Worm (Caenorhabditis elegans) whole organism, L1 larva: ENCODE data around the gene srw-33.

Source experiments
- C04F5.9 ChIP-seq: sonication (generic microtip); optimal IDR thresholded peaks from 2 replicates; lab custom pipeline; 2016; ENCODE audit warnings: missing genetic modification characterization, missing compliant biosample characterization
- C34B4.2 ChIP-seq: sonication (generic microtip); optimal IDR thresholded peaks from 2 replicates; lab custom pipeline; 2017; ENCODE audit warnings: mild to moderate bottlenecking, missing genetic modification characterization, missing compliant biosample characterization
- Y116A8C.19 ChIP-seq: sonication (generic microtip); optimal IDR thresholded peaks from 2 replicates; lab custom pipeline; 2016; ENCODE audit warnings: missing compliant biosample characterization, missing genetic modification characterization, borderline replicate concordance
- aha-1 ChIP-seq: fragments of 150-350 bp; optimal IDR thresholded peaks from 2 replicates; lab custom pipeline; 2014; ENCODE audit warnings: missing biosample characterization, missing genetic modification characterization
- aly-2 ChIP-seq: fragments of 150-350 bp; optimal IDR thresholded peaks from 2 replicates; lab custom pipeline; 2014; ENCODE audit warnings: missing biosample characterization, missing genetic modification characterization
- ceh-88 ChIP-seq: fragments of 200-800 bp; sonication (Bioruptor generic); IDR thresholded peaks from 2 replicates; pipeline ENCODE4 v1.3.6; 2022; ENCODE audit warnings: missing genetic modification characterization, missing compliant biosample characterization
- efl-1 ChIP-seq, 4 experiments: fragments of 150-350 bp; optimal IDR thresholded peaks in 3 of 4; peaks in 1 of 4; 1 replicate in 1 of 4; 2 replicates in 3 of 4; lab custom pipeline; 2014; ENCODE audit warnings: missing biosample characterization in 2 of 4, missing genetic modification characterization in 2 of 4, missing genetic modification reagents in 2 of 4
- efl-3 ChIP-seq: fragments of 200-800 bp; sonication (Bioruptor generic); optimal IDR thresholded peaks from 2 replicates; lab custom pipeline; 2018; ENCODE audit warnings: mild to moderate bottlenecking, missing genetic modification characterization, missing compliant biosample characterization
- egl-27 ChIP-seq, 2 experiments: fragments of 150-350 bp in 1 of 2; sonication (generic microtip); optimal IDR thresholded peaks; 3 replicates each; lab custom pipeline; 2017 to 2018; ENCODE audit warnings: missing biosample characterization in 2 of 2, missing genetic modification characterization in 2 of 2, missing genetic modification reagents in 2 of 2
- elt-2 ChIP-seq: sonication (generic microtip); optimal IDR thresholded peaks from 2 replicates; lab custom pipeline; 2016; ENCODE audit warnings: missing genetic modification characterization, mild to moderate bottlenecking, inconsistent platforms, missing compliant biosample characterization, missing genetic modification reagents
- fkh-10 ChIP-seq: sonication (generic microtip); optimal IDR thresholded peaks from 2 replicates; lab custom pipeline; 2017; ENCODE audit warnings: missing biosample characterization, missing genetic modification reagents, missing genetic modification characterization
- fkh-8 ChIP-seq: sonication (generic microtip); optimal IDR thresholded peaks from 2 replicates; lab custom pipeline; 2016; ENCODE audit warnings: mild to moderate bottlenecking, missing genetic modification characterization, missing compliant biosample characterization
- fos-1 ChIP-seq: fragments of 150-350 bp; optimal IDR thresholded peaks from 2 replicates; lab custom pipeline; 2014; ENCODE audit warnings: missing biosample characterization, missing genetic modification characterization
- grh-1 ChIP-seq: fragments of 200-800 bp; sonication (Bioruptor generic); IDR thresholded peaks from 2 replicates; pipeline ENCODE4 v1.3.6; 2022; ENCODE audit warnings: missing genetic modification reagents, missing genetic modification characterization, missing compliant biosample characterization
- hlh-17 ChIP-seq: fragments of 200-800 bp; sonication (Bioruptor generic); optimal IDR thresholded peaks from 2 replicates; lab custom pipeline; 2018; ENCODE audit warnings: missing genetic modification characterization, mild to moderate bottlenecking, missing compliant biosample characterization, moderate library complexity, borderline replicate concordance
- hlh-4 ChIP-seq: sonication (generic microtip); optimal IDR thresholded peaks from 2 replicates; lab custom pipeline; 2016; ENCODE audit warnings: mild to moderate bottlenecking, missing genetic modification characterization, missing compliant biosample characterization
- isw-1 ChIP-seq: fragments of 200-800 bp; sonication (Bioruptor generic); IDR thresholded peaks from 2 replicates; pipeline ENCODE4 v1.3.6; 2022; ENCODE audit warnings: missing genetic modification characterization, missing compliant biosample characterization
- lin-13 ChIP-seq: fragments of 150-350 bp; optimal IDR thresholded peaks from 2 replicates; lab custom pipeline; 2014; ENCODE audit warnings: missing biosample characterization, missing genetic modification reagents, missing genetic modification characterization
- lin-14 ChIP-seq: fragments of 200-800 bp; sonication (Bioruptor generic); optimal IDR thresholded peaks from 2 replicates; lab custom pipeline; 2018; ENCODE audit warnings: mild to moderate bottlenecking, missing genetic modification characterization, moderate library complexity, missing compliant biosample characterization
- lin-35 ChIP-seq, 2 experiments: fragments of 150-350 bp; optimal IDR thresholded peaks; 2 replicates each; lab custom pipeline; 2014; ENCODE audit warnings: missing biosample characterization in 2 of 2, missing genetic modification characterization in 2 of 2, missing genetic modification reagents in 2 of 2
- lir-3 ChIP-seq: sonication (generic microtip); optimal IDR thresholded peaks from 2 replicates; lab custom pipeline; 2016; ENCODE audit warnings: mild to moderate bottlenecking, missing genetic modification characterization, moderate library complexity, missing compliant biosample characterization; ENCODE audit not compliant: poor library complexity
- mab-9 ChIP-seq: fragments of 200-800 bp; sonication (Bioruptor generic); IDR thresholded peaks from 2 replicates; pipeline ENCODE4 v1.3.6; 2022; ENCODE audit warnings: missing genetic modification reagents, missing genetic modification characterization, missing compliant biosample characterization
- mdl-1 ChIP-seq, 2 experiments: fragments of 150-350 bp; optimal IDR thresholded peaks; 2 replicates each; lab custom pipeline; 2014 to 2017; ENCODE audit warnings: missing biosample characterization in 2 of 2, missing genetic modification characterization in 2 of 2, inconsistent platforms in 1 of 2
- mef-2 ChIP-seq: fragments of 150-350 bp; optimal IDR thresholded peaks from 2 replicates; lab custom pipeline; 2014; ENCODE audit warnings: missing biosample characterization, missing genetic modification characterization
- nhr-11 ChIP-seq: fragments of 150-350 bp; optimal IDR thresholded peaks from 2 replicates; lab custom pipeline; 2014; ENCODE audit warnings: missing biosample characterization, missing genetic modification characterization
- nhr-19 ChIP-seq: fragments of 200-800 bp; sonication (Bioruptor generic); conservative IDR thresholded peaks from 2 replicates; pipeline ENCODE4 v1.3.6; 2022; ENCODE audit warnings: missing genetic modification characterization, missing compliant biosample characterization
- nhr-237 ChIP-seq: fragments of 150-350 bp; optimal IDR thresholded peaks from 2 replicates; lab custom pipeline; 2014; ENCODE audit warnings: missing biosample characterization, missing genetic modification characterization
- nhr-47 ChIP-seq: sonication (generic microtip); optimal IDR thresholded peaks from 2 replicates; lab custom pipeline; 2016; ENCODE audit warnings: mild to moderate bottlenecking, missing genetic modification characterization, moderate library complexity, missing compliant biosample characterization
- nhr-71 ChIP-seq: sonication (generic microtip); optimal IDR thresholded peaks from 2 replicates; lab custom pipeline; 2016; ENCODE audit warnings: mild to moderate bottlenecking, missing genetic modification characterization, moderate library complexity, missing compliant biosample characterization
- nhr-85 ChIP-seq: sonication (generic microtip); peaks from one replicate; lab custom pipeline; 2016; ENCODE audit warnings: missing genetic modification characterization, inconsistent platforms, missing compliant biosample characterization
- pag-3 ChIP-seq: sonication (generic microtip); optimal IDR thresholded peaks from 2 replicates; lab custom pipeline; 2017; ENCODE audit warnings: missing genetic modification characterization, mild to moderate bottlenecking, missing compliant biosample characterization, antibody characterized with exemption, borderline replicate concordance; ENCODE audit not compliant: insufficient read depth
- pax-3 ChIP-seq: fragments of 200-800 bp; sonication (Bioruptor generic); optimal IDR thresholded peaks from 2 replicates; lab custom pipeline; 2018; ENCODE audit warnings: mild to moderate bottlenecking, missing genetic modification characterization, moderate library complexity, missing compliant biosample characterization
- rnt-1 ChIP-seq: sonication (generic microtip); optimal IDR thresholded peaks from 2 replicates; lab custom pipeline; 2016; ENCODE audit warnings: mild to moderate bottlenecking, missing genetic modification characterization, moderate library complexity, missing compliant biosample characterization
- skn-1 ChIP-seq: fragments of 150-350 bp; optimal IDR thresholded peaks from 2 replicates; lab custom pipeline; 2014; ENCODE audit warnings: missing biosample characterization, missing genetic modification characterization
- snu-23 ChIP-seq: sonication (generic microtip); optimal IDR thresholded peaks from 2 replicates; lab custom pipeline; 2016; ENCODE audit warnings: missing genetic modification characterization, missing compliant biosample characterization
- sox-4 ChIP-seq: sonication (generic microtip); optimal IDR thresholded peaks from 2 replicates; lab custom pipeline; 2016; ENCODE audit warnings: missing genetic modification characterization, missing compliant biosample characterization
- sup-37 ChIP-seq: fragments of 200-800 bp; sonication (Bioruptor generic); optimal IDR thresholded peaks from 2 replicates; lab custom pipeline; 2018; ENCODE audit warnings: mild to moderate bottlenecking, missing genetic modification characterization, missing compliant biosample characterization
- unc-130 ChIP-seq: fragments of 150-350 bp; optimal IDR thresholded peaks from 2 replicates; lab custom pipeline; 2017; ENCODE audit warnings: missing biosample characterization, missing genetic modification characterization, inconsistent platforms
- unc-62 ChIP-seq: fragments of 150-350 bp; optimal IDR thresholded peaks from 2 replicates; lab custom pipeline; 2014; ENCODE audit warnings: missing biosample characterization, missing genetic modification reagents, missing genetic modification characterization
- zip-4 ChIP-seq: fragments of 200-800 bp; sonication (Bioruptor generic); optimal IDR thresholded peaks from 2 replicates; lab custom pipeline; 2018; ENCODE audit warnings: mild to moderate bottlenecking, missing genetic modification characterization, moderate library complexity, missing compliant biosample characterization

The srw-33 gene

ce11 chrV:15478597-15478996 lies 27.3 kb upstream of the srw-33 start, which contains the start of gene C06B8.2:
TSS of gene C06B8.2 (minus strand) at chrV:15478749.
- TF ChIP-seq elt-2 (peak; percentile 22), pag-3 (no peak)

ce11 chrV:15471029-15471428 lies 19.7 kb upstream of the srw-33 start, which contains the start of gene dpf-1:
TSS of gene dpf-1 (plus strand) at chrV:15471329.
- TF ChIP-seq fos-1 (tag; lab: Kevin White, UChicago) (no peak), nhr-47 (no peak), fkh-8 (tag; lab: Kevin White, UChicago) (no peak), efl-1 (optimal IDR thresholded peaks at IDR 0.05; lab: Kevin White, UChicago) (no peak), efl-1 (GFP tag; optimal IDR thresholded peaks at IDR 0.05 in 1 of 2; lab: Kevin White, UChicago) (no peak), efl-3 (GFP tag; lab: Kevin White, UChicago) (no peak), hlh-17 (GFP tag; lab: Kevin White, UChicago) (no peak), ceh-88 (GFP tag; lab: Robert Waterston, UW) (no peak), mab-9 (GFP tag; lab: Robert Waterston, UW) (no peak), nhr-85 (tag; lab: Kevin White, UChicago) (no peak), snu-23 (GFP tag; lab: Kevin White, UChicago) (no peak), aha-1 (tag; lab: Kevin White, UChicago) (no peak), fkh-10 (GFP tag; lab: Kevin White, UChicago) (no peak), aly-2 (tag; lab: Kevin White, UChicago) (no peak), rnt-1 (tag; lab: Kevin White, UChicago) (no peak), sox-4 (tag; lab: Kevin White, UChicago) (no peak), lin-35 (GFP tag; optimal IDR thresholded peaks at IDR 0.05; lab: Kevin White, UChicago) (no peak), skn-1 (no peak), unc-130 (tag; lab: Kevin White, UChicago) (no peak)

ce11 chrV:15466719-15467118 lies 15.4 kb upstream of the srw-33 start:
- no peak for TF ChIP-seq C34B4.2 (tag; lab: Kevin White, UChicago)
- no peak for TF ChIP-seq skn-1
- TF ChIP-seq hlh-4 (tag; lab: Kevin White, UChicago), result no peak
- no peak for TF ChIP-seq egl-27 (tag; optimal IDR thresholded peaks at IDR 0.05; lab: Kevin White, UChicago)
- TF ChIP-seq zip-4, result no peak
- TF ChIP-seq C04F5.9 (tag; lab: Kevin White, UChicago), result no peak
- no peak for TF ChIP-seq mab-9 (GFP tag; lab: Robert Waterston, UW)
- no peak for TF ChIP-seq fkh-10 (GFP tag; lab: Kevin White, UChicago)

- no peak for TF ChIP-seq isw-1 (GFP tag; lab: Robert Waterston, UW)
- TF ChIP-seq sox-4 (tag; lab: Kevin White, UChicago), result no peak
- TF ChIP-seq nhr-85 (tag; lab: Kevin White, UChicago), result peak; percentile 44
- TF ChIP-seq sup-37 (GFP tag; lab: Kevin White, UChicago), result no peak
- no peak for TF ChIP-seq mef-2 (tag; lab: Kevin White, UChicago)
These were observed 14.7 kb upstream of the srw-33 start for ce11 chrV:15466017-15466416.

- peak; percentile 45 for TF ChIP-seq sox-4 (tag; lab: Kevin White, UChicago)
- peak; percentile 37 for TF ChIP-seq C04F5.9 (tag; lab: Kevin White, UChicago)
- peak; percentile 33 for TF ChIP-seq zip-4
- TF ChIP-seq fkh-8 (tag; lab: Kevin White, UChicago), result peak; percentile 74
- TF ChIP-seq nhr-71 (tag; lab: Kevin White, UChicago), result peak; percentile 89
- peak; percentile 34; the same call in 1 of the 2 replicates for TF ChIP-seq grh-1
- TF ChIP-seq lin-14 (GFP tag; lab: Kevin White, UChicago), result peak; percentile 77
- TF ChIP-seq Y116A8C.19, result no peak
- peak; percentile 54 for TF ChIP-seq lin-13 (GFP tag; lab: Kevin White, UChicago)
- TF ChIP-seq lir-3 (tag; lab: Kevin White, UChicago), result peak; percentile 44
- TF ChIP-seq mdl-1 (tag; optimal IDR thresholded peaks at IDR 0.05; lab: Kevin White, UChicago), result peak in 1 of 2 experiments; percentile 51
- TF ChIP-seq pax-3 (tag; lab: Kevin White, UChicago), result peak; percentile 64
- no peak for TF ChIP-seq fkh-10 (GFP tag; lab: Kevin White, UChicago)
- TF ChIP-seq unc-62 (GFP tag; lab: Kevin White, UChicago), result no peak
- TF ChIP-seq nhr-237 (tag; lab: Kevin White, UChicago), result no peak
- peak; percentile 42 to 68 for TF ChIP-seq efl-1 (optimal IDR thresholded peaks at IDR 0.05; lab: Kevin White, UChicago)
- TF ChIP-seq efl-1 (GFP tag; optimal IDR thresholded peaks at IDR 0.05 in 1 of 2; lab: Kevin White, UChicago), result peak; percentile 42 to 96
- TF ChIP-seq nhr-11, result no peak
- TF ChIP-seq snu-23 (GFP tag; lab: Kevin White, UChicago), result peak; percentile 90
- TF ChIP-seq nhr-19 (GFP tag; lab: Robert Waterston, UW), result peak; percentile 80
These were observed 13.9 kb upstream of the srw-33 start, which contains the start of gene pqn-71 for ce11 chrV:15465032-15465727. TSS of gene pqn-71 (plus strand) at chrV:15465677.
